Fruit fly (Drosophila melanogaster): Measurements from ENCODE around the gene CG9008.

CG9008 gene

dm6 chr2L:13813604-13814178 is 33.7 kb upstream of the CG9008 start, which contains the start of gene Sos:
Sos (plus strand) TSS chr2L:13813816.
- no peak for TF ChIP-seq gl (tag; optimal IDR thresholded peaks at IDR 0.05)
- TF ChIP-seq CG34367 (tag; optimal IDR thresholded peaks at IDR 0.05): no peak
- no peak for TF ChIP-seq CG12605 (GFP tag; IDR thresholded peaks at IDR 0.05)
- no peak for TF ChIP-seq CG17806 (tag; optimal IDR thresholded peaks at IDR 0.05)
- no peak for TF ChIP-seq CG10348 (GFP tag; IDR thresholded peaks at IDR 0.05)
- TF ChIP-seq Ets98B (GFP tag; IDR thresholded peaks at IDR 0.05): no peak
- TF ChIP-seq CG14655 (GFP tag; optimal IDR thresholded peaks at IDR 0.05): no peak
- TF ChIP-seq D1 (tag; optimal IDR thresholded peaks at IDR 0.05): no peak
- no peak for TF ChIP-seq CG13204 (GFP tag; optimal IDR thresholded peaks at IDR 0.05)

dm6 chr2L:13813156-13813555 is 33.2 kb upstream of the CG9008 start, which contains the start of gene CG16888:
CG16888 (minus strand) TSS chr2L:13813256.
- no peak for TF ChIP-seq CG34367 (tag; optimal IDR thresholded peaks at IDR 0.05)
- TF ChIP-seq CG14655 (GFP tag; optimal IDR thresholded peaks at IDR 0.05): no peak
- TF ChIP-seq Pif1A (GFP tag; optimal IDR thresholded peaks at IDR 0.05): no peak
- TF ChIP-seq CG12605 (GFP tag; IDR thresholded peaks at IDR 0.05): no peak
- TF ChIP-seq CG32121 (GFP tag; IDR thresholded peaks at IDR 0.05): no peak
- no peak for TF ChIP-seq rn (GFP tag; IDR thresholded peaks at IDR 0.05)
- no peak for TF ChIP-seq Ets98B (GFP tag; IDR thresholded peaks at IDR 0.05)
- no peak for TF ChIP-seq Snoo (tag; optimal IDR thresholded peaks at IDR 0.05)
- TF ChIP-seq CG17806 (tag; optimal IDR thresholded peaks at IDR 0.05): no peak
- no peak for TF ChIP-seq D1 (tag; optimal IDR thresholded peaks at IDR 0.05)
- no peak for TF ChIP-seq CG8159 (tag; optimal IDR thresholded peaks at IDR 0.05)

dm6 chr2L:13811323-13811722 is 31.4 kb upstream of the CG9008 start, which contains the start of the genes Adat1 and CG16865:
Adat1 (minus strand) TSS chr2L:13811474.
CG16865 (plus strand) TSS chr2L:13811522.
- no peak for TF ChIP-seq rn (GFP tag; IDR thresholded peaks at IDR 0.05)
- TF ChIP-seq CG12605 (GFP tag; IDR thresholded peaks at IDR 0.05): no peak
- TF ChIP-seq CG8159 (tag; optimal IDR thresholded peaks at IDR 0.05): no peak
- no peak for TF ChIP-seq CG15710 (tag; optimal IDR thresholded peaks at IDR 0.05)
- TF ChIP-seq Pif1B (GFP tag; optimal IDR thresholded peaks at IDR 0.05): no peak
- TF ChIP-seq CG14655 (GFP tag; optimal IDR thresholded peaks at IDR 0.05): no peak
- TF ChIP-seq CG9948 (tag; optimal IDR thresholded peaks at IDR 0.05): no peak
- no peak for TF ChIP-seq CG13204 (GFP tag; optimal IDR thresholded peaks at IDR 0.05)

- TF ChIP-seq Pif1B (GFP tag; optimal IDR thresholded peaks at IDR 0.05): no peak
- TF ChIP-seq CG12605 (GFP tag; IDR thresholded peaks at IDR 0.05): no peak
- TF ChIP-seq Snoo (tag; optimal IDR thresholded peaks at IDR 0.05): peak; percentile 3
- no peak for TF ChIP-seq CG8159 (tag; optimal IDR thresholded peaks at IDR 0.05)
- no peak for TF ChIP-seq Pif1A (GFP tag; optimal IDR thresholded peaks at IDR 0.05)
- no peak for TF ChIP-seq gl (tag; optimal IDR thresholded peaks at IDR 0.05)
- no peak for TF ChIP-seq CG15710 (tag; optimal IDR thresholded peaks at IDR 0.05)
These were observed 28.0 kb upstream of the CG9008 start for dm6 chr2L:13807959-13808358.

- TF ChIP-seq CG34367 (tag; optimal IDR thresholded peaks at IDR 0.05) (no peak), Pif1B (GFP tag; optimal IDR thresholded peaks at IDR 0.05) (no peak), EcR (GFP tag; optimal IDR thresholded peaks at IDR 0.05) (no peak), CG17806 (tag; optimal IDR thresholded peaks at IDR 0.05) (no peak), Snoo (tag; optimal IDR thresholded peaks at IDR 0.05) (no peak), CG15710 (tag; optimal IDR thresholded peaks at IDR 0.05) (no peak), Ets98B (GFP tag; IDR thresholded peaks at IDR 0.05) (no peak)
These were observed 27.1 kb upstream of the CG9008 start for dm6 chr2L:13807097-13807496.

- no peak for TF ChIP-seq EcR (GFP tag; optimal IDR thresholded peaks at IDR 0.05)
- TF ChIP-seq Pif1A (GFP tag; optimal IDR thresholded peaks at IDR 0.05): no peak
- no peak for TF ChIP-seq CG32121 (GFP tag; IDR thresholded peaks at IDR 0.05)
- TF ChIP-seq CG14655 (GFP tag; optimal IDR thresholded peaks at IDR 0.05): no peak
- no peak for TF ChIP-seq CG15710 (tag; optimal IDR thresholded peaks at IDR 0.05)
- no peak for TF ChIP-seq D1 (tag; optimal IDR thresholded peaks at IDR 0.05)
- TF ChIP-seq Pif1B (GFP tag; optimal IDR thresholded peaks at IDR 0.05): no peak
- TF ChIP-seq CG12605 (GFP tag; IDR thresholded peaks at IDR 0.05): no peak
- TF ChIP-seq CG8159 (tag; optimal IDR thresholded peaks at IDR 0.05): no peak
- no peak for TF ChIP-seq Ets98B (GFP tag; IDR thresholded peaks at IDR 0.05)
- TF ChIP-seq CG4496 (GFP tag; IDR thresholded peaks at IDR 0.05): no peak
- TF ChIP-seq CG9948 (tag; optimal IDR thresholded peaks at IDR 0.05): no peak
- no peak for TF ChIP-seq CG10348 (GFP tag; IDR thresholded peaks at IDR 0.05)
- TF ChIP-seq CG34367 (tag; optimal IDR thresholded peaks at IDR 0.05): no peak
- no peak for TF ChIP-seq CG8301 (tag; optimal IDR thresholded peaks at IDR 0.05)
- TF ChIP-seq CG17806 (tag; optimal IDR thresholded peaks at IDR 0.05): no peak
- TF ChIP-seq Snoo (tag; optimal IDR thresholded peaks at IDR 0.05): no peak
These were observed 25.2 kb upstream of the CG9008 start for dm6 chr2L:13805170-13805569.

- peak; percentile 46; the same call in 1 of the 2 replicates for TF ChIP-seq Ets98B (GFP tag; IDR thresholded peaks at IDR 0.05)
- TF ChIP-seq fd96Ca (GFP tag; IDR thresholded peaks at IDR 0.05): peak; percentile 46; the same call in 1 of the 3 replicates
- peak; percentile 90 for TF ChIP-seq EcR (GFP tag; optimal IDR thresholded peaks at IDR 0.05)
- TF ChIP-seq CG9948 (tag; optimal IDR thresholded peaks at IDR 0.05): no peak
- TF ChIP-seq gl (tag; optimal IDR thresholded peaks at IDR 0.05): peak; percentile 37
These were observed 24.6 kb upstream of the CG9008 start for dm6 chr2L:13804561-13805067.

Measured in whole organism, pupa.